Worm (Caenorhabditis elegans): ENCODE results near the gene F02C9.2.
A peak's percentile ranks its signal among the peaks of the same experiment; 100 is the strongest.

Gene F02C9.2

ce11 chrV:3106785-3107184 lies 26.7 kb upstream of the F02C9.2 start:
- TF ChIP-seq snpc-4 (GFP tag; optimal IDR thresholded peaks at IDR 0.05) (peak; percentile 21), snpc-4 (tag; optimal IDR thresholded peaks at IDR 0.05) (peak in 1 of 4 experiments; percentile 91), B0019.2 (GFP tag; conservative IDR thresholded peaks at IDR 0.05) (no peak), egl-18 (GFP tag; IDR thresholded peaks at IDR 0.05) (0 out of 2 replicates have a peak, but pooled peaks have one; percentile 14), snpc-1.1 (tag; optimal IDR thresholded peaks at IDR 0.05; ENCODE audit: insufficient read depth) (peak; percentile 63)

- no peak for TF ChIP-seq ZK185.1 (tag; optimal IDR thresholded peaks at IDR 0.05; ENCODE audit: poor library complexity, severe bottlenecking)
- TF ChIP-seq atf-7 (tag; optimal IDR thresholded peaks at IDR 0.05), result no peak
- no peak for TF ChIP-seq ztf-22 (GFP tag; optimal IDR thresholded peaks at IDR 0.05)
- TF ChIP-seq snpc-1.3 (tag; optimal IDR thresholded peaks at IDR 0.05; ENCODE audit: insufficient read depth), result no peak
Observed at ce11 chrV:3107450-3107849, 26.1 kb upstream of the F02C9.2 start, which contains the start of gene str-68. Gene str-68 (minus strand): TSS chrV:3107550.

DNA sequence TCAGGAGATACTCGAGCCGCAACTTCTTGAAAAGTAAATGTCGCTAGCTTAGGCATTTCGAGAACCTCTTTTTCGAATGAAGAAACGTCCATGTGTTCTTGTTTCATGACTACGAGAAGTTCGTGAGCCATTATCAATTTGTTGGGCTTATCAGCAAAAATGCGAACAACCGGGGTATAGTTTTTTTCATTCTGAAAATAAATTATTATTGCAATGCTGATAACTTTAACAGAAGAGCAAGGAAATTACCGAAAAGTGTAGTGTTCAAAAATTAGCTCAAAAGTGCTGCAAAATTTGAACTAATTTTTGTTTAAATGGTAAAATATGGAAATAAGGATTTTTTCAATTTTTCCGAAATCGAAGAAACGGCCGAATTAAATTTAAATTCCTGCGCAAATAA lies 21.3 kb upstream of the F02C9.2 start:
- TF ChIP-seq ztf-26 (tag; optimal IDR thresholded peaks at IDR 0.05), result no peak
- no peak for TF ChIP-seq zim-3 (tag; optimal IDR thresholded peaks at IDR 0.05)
- no peak for TF ChIP-seq bed-2 (GFP tag; IDR thresholded peaks at IDR 0.05)
- TF ChIP-seq cebp-2 (GFP tag; IDR thresholded peaks at IDR 0.05), result no peak
- no peak for TF ChIP-seq ceh-27 (GFP tag; optimal IDR thresholded peaks at IDR 0.05)
- no peak for TF ChIP-seq dpl-1 (GFP tag; optimal IDR thresholded peaks at IDR 0.05)
- TF ChIP-seq lsy-27 (tag; optimal IDR thresholded peaks at IDR 0.05; ENCODE audit: borderline replicate concordance, insufficient read depth), result no peak
- no peak for TF ChIP-seq F55B11.4 (tag; optimal IDR thresholded peaks at IDR 0.05; ENCODE audit: borderline replicate concordance, insufficient read depth)
- no peak for TF ChIP-seq nhr-179 (tag; optimal IDR thresholded peaks at IDR 0.05)
- TF ChIP-seq ztf-28 (GFP tag; IDR thresholded peaks at IDR 0.05), result no peak
- TF ChIP-seq ccch-3 (GFP tag; optimal IDR thresholded peaks at IDR 0.05), result no peak
- TF ChIP-seq K12H6.12 (tag; optimal IDR thresholded peaks at IDR 0.05), result no peak
- TF ChIP-seq ztf-22 (GFP tag; optimal IDR thresholded peaks at IDR 0.05), result no peak
- no peak for TF ChIP-seq fkh-3 (tag; optimal IDR thresholded peaks at IDR 0.05)
- TF ChIP-seq sptf-2 (GFP tag; optimal IDR thresholded peaks at IDR 0.05), result no peak
- TF ChIP-seq chd-7 (tag; optimal IDR thresholded peaks at IDR 0.05), result no peak
- TF ChIP-seq attf-6 (GFP tag; IDR thresholded peaks at IDR 0.05), result no peak

DNA sequence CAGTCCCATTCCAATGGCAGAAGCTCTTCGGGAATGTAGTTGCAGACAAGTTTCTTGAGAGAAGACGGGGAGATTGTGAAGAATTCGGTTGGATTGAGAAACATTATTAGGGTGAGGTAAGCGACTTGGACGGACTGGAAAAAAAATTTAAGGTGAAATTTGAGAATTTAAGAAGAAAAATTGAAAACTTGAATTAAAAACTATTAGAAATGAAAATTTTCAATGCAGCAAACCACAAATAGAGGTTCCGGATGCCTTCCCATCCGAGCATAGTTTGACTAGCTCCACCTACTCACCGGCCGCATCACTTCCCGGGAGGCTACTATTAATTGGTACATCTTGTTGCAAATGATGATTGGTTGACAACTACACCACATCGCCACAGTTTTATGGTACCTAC lies 19.8 kb upstream of the F02C9.2 start, which contains the start of gene Y73C8C.8:
Y73C8C.8 (minus strand) TSS at position 101 of the 400 bp plus-strand sequence.
- TF ChIP-seq T26A5.8 (tag; optimal IDR thresholded peaks at IDR 0.05) (no peak), F57C9.4 (tag; optimal IDR thresholded peaks at IDR 0.05) (no peak), bed-1 (GFP tag; IDR thresholded peaks at IDR 0.05) (no peak), mxl-1 (tag; optimal IDR thresholded peaks at IDR 0.05) (no peak), nfya-1 (tag; optimal IDR thresholded peaks at IDR 0.05; ENCODE audit: borderline replicate concordance, insufficient read depth) (no peak), ets-4 (GFP tag; optimal IDR thresholded peaks at IDR 0.05) (no peak), F57A8.1 (GFP tag; optimal IDR thresholded peaks at IDR 0.05) (no peak), akir-1 (GFP tag; optimal IDR thresholded peaks at IDR 0.05) (no peak), ztf-6 (GFP tag; IDR thresholded peaks at IDR 0.05) (no peak), Y67H2A.10 (GFP tag; conservative IDR thresholded peaks at IDR 0.05) (no peak)

Data from whole organism, young adult.